Fruit fly (Drosophila melanogaster): ENCODE measurements around the gene cold.
A peak's percentile ranks its signal among the peaks of the same experiment; 100 is the strongest.

- TF ChIP-seq Crg-1 (GFP tag; optimal IDR thresholded peaks at IDR 0.05) (no peak), CG1620 (GFP tag; optimal IDR thresholded peaks at IDR 0.05) (no peak), cnc (optimal IDR thresholded peaks at IDR 0.05) (no peak), Hr96 (GFP tag; optimal IDR thresholded peaks at IDR 0.05) (peak; percentile 15), CG7101 (tag; optimal IDR thresholded peaks at IDR 0.05) (no peak), cic (GFP tag; optimal IDR thresholded peaks at IDR 0.05) (no peak)
Observed at dm6 chr2L:526192-526923, 47.7 kb upstream of the cold start.
